Worm (Caenorhabditis elegans) whole organism, late embryonic: Measurements from ENCODE around the gene srh-24.

Experiments
- T23F11.4 ChIP-seq: fragments of 200-800 bp; sonication (Bioruptor generic); optimal IDR thresholded peaks from 2 replicates; lab custom pipeline; 2018; ENCODE audit warnings: mild to moderate bottlenecking, missing genetic modification characterization, missing compliant biosample characterization
- ahr-1 ChIP-seq: sonication (generic microtip); optimal IDR thresholded peaks from 2 replicates; lab custom pipeline; 2016; ENCODE audit warnings: missing genetic modification characterization, missing compliant biosample characterization
- ceh-19 ChIP-seq: fragments of 200-800 bp; sonication (Bioruptor generic); optimal IDR thresholded peaks from 2 replicates; lab custom pipeline; 2018; ENCODE audit warnings: mild to moderate bottlenecking, missing genetic modification characterization, missing compliant biosample characterization
- ets-4 ChIP-seq: sonication (generic microtip); optimal IDR thresholded peaks from 2 replicates; lab custom pipeline; 2016; ENCODE audit warnings: missing genetic modification characterization, missing compliant biosample characterization
- fax-1 ChIP-seq: sonication (generic microtip); optimal IDR thresholded peaks from 2 replicates; lab custom pipeline; 2016; ENCODE audit warnings: missing genotype, missing genetic modification characterization, missing compliant biosample characterization
- fkh-6 ChIP-seq: sonication (generic microtip); optimal IDR thresholded peaks from 2 replicates; lab custom pipeline; 2016; ENCODE audit warnings: missing genetic modification characterization, missing compliant biosample characterization
- hlh-13 ChIP-seq: fragments of 200-800 bp; sonication (Bioruptor generic); optimal IDR thresholded peaks from 2 replicates; lab custom pipeline; 2018; ENCODE audit warnings: mild to moderate bottlenecking, missing genetic modification characterization, missing compliant biosample characterization
- lin-11 ChIP-seq: fragments of 200-800 bp; sonication (Bioruptor generic); optimal IDR thresholded peaks from 2 replicates; lab custom pipeline; 2018; ENCODE audit warnings: mild to moderate bottlenecking, missing genetic modification characterization, missing compliant biosample characterization
- nfya-1 ChIP-seq: sonication (generic microtip); optimal IDR thresholded peaks from 2 replicates; lab custom pipeline; 2017; ENCODE audit warnings: missing genetic modification characterization, mild to moderate bottlenecking, missing compliant biosample characterization, antibody characterized with exemption, moderate library complexity
- nhr-11 ChIP-seq: fragments of 150-350 bp; optimal IDR thresholded peaks from 2 replicates; lab custom pipeline; 2014; ENCODE audit warnings: missing biosample characterization, missing genetic modification characterization
- pax-1 ChIP-seq: fragments of 150-350 bp; optimal IDR thresholded peaks from 2 replicates; lab custom pipeline; 2014; ENCODE audit warnings: missing biosample characterization, missing genetic modification characterization
- ref-2 ChIP-seq: sonication (generic microtip); optimal IDR thresholded peaks from 2 replicates; lab custom pipeline; 2016; ENCODE audit warnings: missing genetic modification characterization, missing compliant biosample characterization
- tbx-2 ChIP-seq: sonication (generic microtip); optimal IDR thresholded peaks from 2 replicates; lab custom pipeline; 2016; ENCODE audit warnings: missing genetic modification characterization, missing compliant biosample characterization

DNA sequence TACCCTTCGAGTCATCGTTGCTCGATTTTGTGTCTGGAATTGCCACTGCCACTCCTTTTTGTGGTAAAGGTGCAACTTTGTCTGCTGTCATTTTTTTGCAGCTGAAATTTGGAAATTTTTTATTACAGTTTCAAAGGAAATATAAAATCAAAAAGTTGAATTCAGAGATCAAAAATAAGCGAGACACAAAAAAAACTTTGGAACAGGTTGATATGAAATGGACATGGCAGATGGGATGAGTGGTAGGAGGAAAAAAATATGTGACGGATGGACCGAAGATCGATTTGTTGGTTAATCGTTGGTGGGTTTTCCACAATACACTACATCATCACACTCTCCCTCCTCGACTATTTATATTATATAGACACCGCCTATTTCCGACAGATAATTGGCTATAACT lies 26.3 kb downstream of the srh-24 start, which contains the start of gene R10D12.1:
- no peak for TF ChIP-seq hlh-13 (GFP tag; lab: Kevin White, UChicago)
- no peak for TF ChIP-seq pax-1 (tag; lab: Kevin White, UChicago)
- no peak for TF ChIP-seq nhr-11 (tag; lab: Kevin White, UChicago)
- TF ChIP-seq ets-4: no peak
- TF ChIP-seq ref-2 (tag; lab: Kevin White, UChicago): no peak
- TF ChIP-seq ceh-19 (GFP tag; lab: Kevin White, UChicago): no peak
- TF ChIP-seq T23F11.4 (GFP tag; lab: Kevin White, UChicago): no peak
- no peak for TF ChIP-seq fax-1 (tag; lab: Kevin White, UChicago)
- TF ChIP-seq ahr-1 (tag; lab: Kevin White, UChicago): no peak
- TF ChIP-seq nfya-1: no peak
- no peak for TF ChIP-seq tbx-2
- no peak for TF ChIP-seq lin-11 (tag; lab: Kevin White, UChicago)
- TF ChIP-seq fkh-6 (tag; lab: Kevin White, UChicago): no peak
